Fruit fly (Drosophila melanogaster) whole organism, embryonic: ENCODE measurements around the gene CG42763.

Experiments used
- Bgb ChIP-seq: fragments of 200-800 bp; sonication (Bioruptor generic); IDR thresholded peaks from 2 replicates; pipeline ENCODE4 v1.3.6; 2022; ENCODE audit warnings: missing biosample characterization, missing genetic modification characterization; ENCODE audit not compliant: partially characterized antibody
- BtbVII ChIP-seq: fragments of 200-800 bp; sonication (Bioruptor generic); optimal IDR thresholded peaks from 3 replicates; lab custom pipeline; 2017; ENCODE audit warnings: missing biosample characterization, mild to moderate bottlenecking, missing genetic modification characterization
- CG11093 ChIP-seq: fragments of 200-800 bp; sonication (Bioruptor generic); IDR thresholded peaks from 3 replicates; pipeline ENCODE4 v1.3.6; 2022; ENCODE audit warnings: missing biosample characterization, missing genetic modification characterization
- CG12155 ChIP-seq: fragments of 200-800 bp; sonication (Bioruptor generic); optimal IDR thresholded peaks from 3 replicates; lab custom pipeline; 2016; ENCODE audit warnings: missing biosample characterization, missing genetic modification characterization
- CG12236 ChIP-seq: fragments of 200-800 bp; sonication (Bioruptor generic); optimal IDR thresholded peaks from 2 replicates; lab custom pipeline; 2016; ENCODE audit warnings: missing biosample characterization, missing genetic modification characterization
- CG12659 ChIP-seq: fragments of 200-800 bp; sonication (Bioruptor generic); optimal IDR thresholded peaks from 3 replicates; lab custom pipeline; 2017; ENCODE audit warnings: mild to moderate bottlenecking, missing biosample characterization, missing genetic modification reagents, missing genetic modification characterization
- CG14860 ChIP-seq: fragments of 200-800 bp; sonication (Bioruptor generic); IDR thresholded peaks from 3 replicates; pipeline ENCODE4 v1.3.6; 2022; ENCODE audit warnings: missing biosample characterization, missing genetic modification characterization; ENCODE audit not compliant: partially characterized antibody
- CG1603 ChIP-seq: fragments of 200-800 bp; sonication (Bioruptor generic); optimal IDR thresholded peaks from 2 replicates; lab custom pipeline; 2019; ENCODE audit warnings: missing biosample characterization, mild to moderate bottlenecking, missing genetic modification characterization, moderate library complexity
- CG1647 ChIP-seq: fragments of 200-800 bp; sonication (Bioruptor generic); optimal IDR thresholded peaks from 3 replicates; lab custom pipeline; 2016; ENCODE audit warnings: missing biosample characterization, missing genetic modification characterization
- CG2116 ChIP-seq: fragments of 200-800 bp; sonication (Bioruptor generic); optimal IDR thresholded peaks from 3 replicates; lab custom pipeline; 2018; ENCODE audit warnings: missing biosample characterization, mild to moderate bottlenecking, missing genetic modification characterization
- CG30431 ChIP-seq: fragments of 200-800 bp; sonication (Bioruptor generic); optimal IDR thresholded peaks from 2 replicates; lab custom pipeline; 2017; ENCODE audit warnings: missing biosample characterization, missing genetic modification characterization
- CG31224 ChIP-seq: fragments of 200-800 bp; sonication (Bioruptor generic); IDR thresholded peaks from 2 replicates; pipeline ENCODE4 v1.3.6; 2022; ENCODE audit warnings: missing biosample characterization, missing genetic modification characterization
- CG3281 ChIP-seq: fragments of 200-800 bp; sonication (Bioruptor generic); optimal IDR thresholded peaks from 3 replicates; lab custom pipeline; 2017; ENCODE audit warnings: missing biosample characterization, mild to moderate bottlenecking, missing genetic modification characterization
- CG3407 ChIP-seq: fragments of 200-800 bp; sonication (Bioruptor generic); optimal IDR thresholded peaks from 2 replicates; lab custom pipeline; 2018; ENCODE audit warnings: missing biosample characterization, mild to moderate bottlenecking, missing genetic modification characterization
- CG34376 ChIP-seq: fragments of 200-800 bp; sonication (Bioruptor generic); optimal IDR thresholded peaks from 2 replicates; lab custom pipeline; 2018; ENCODE audit warnings: missing biosample characterization, mild to moderate bottlenecking, missing genetic modification characterization
- CG4820 ChIP-seq: fragments of 200-800 bp; sonication (Bioruptor generic); optimal IDR thresholded peaks from 3 replicates; lab custom pipeline; 2016; ENCODE audit warnings: missing biosample characterization, missing genetic modification characterization
- CG4854 ChIP-seq: fragments of 200-800 bp; sonication (Bioruptor generic); optimal IDR thresholded peaks from 2 replicates; lab custom pipeline; 2016; ENCODE audit warnings: missing biosample characterization, missing genetic modification characterization, inconsistent platforms
- CG6254 ChIP-seq: fragments of 200-800 bp; sonication (Bioruptor generic); optimal IDR thresholded peaks from 3 replicates; lab custom pipeline; 2017; ENCODE audit warnings: mild to moderate bottlenecking, missing biosample characterization, missing genetic modification reagents, missing genetic modification characterization
- CG6689 ChIP-seq: fragments of 200-800 bp; sonication (Bioruptor generic); IDR thresholded peaks from 2 replicates; pipeline ENCODE4 v1.3.6; 2022; ENCODE audit warnings: missing biosample characterization, missing genetic modification characterization
- E2f1 ChIP-seq: fragments of 200-800 bp; sonication (Bioruptor generic); IDR thresholded peaks from 2 replicates; pipeline ENCODE4 v1.3.6; 2022; ENCODE audit warnings: missing biosample characterization, missing genetic modification characterization
- Fer1 ChIP-seq: fragments of 200-800 bp; sonication (Bioruptor generic); optimal IDR thresholded peaks from 2 replicates; lab custom pipeline; 2017; ENCODE audit warnings: missing biosample characterization, mild to moderate bottlenecking, missing genetic modification characterization
- GATAe ChIP-seq: fragments of 200-800 bp; sonication (Bioruptor generic); conservative IDR thresholded peaks from 2 replicates; pipeline ENCODE4 v1.3.6; 2022; ENCODE audit warnings: missing biosample characterization, missing genetic modification characterization
- MESR4 ChIP-seq: fragments of 200-800 bp; sonication (Bioruptor generic); optimal IDR thresholded peaks from 2 replicates; lab custom pipeline; 2018; ENCODE audit warnings: missing biosample characterization, mild to moderate bottlenecking, missing genetic modification characterization, moderate library complexity
- Poxn ChIP-seq: fragments of 200-800 bp; sonication (Bioruptor generic); IDR thresholded peaks from 2 replicates; pipeline ENCODE4 v1.3.6; 2022; ENCODE audit warnings: missing biosample characterization, missing genetic modification characterization
- Sox100B ChIP-seq: fragments of 200-800 bp; sonication (Bioruptor generic); optimal IDR thresholded peaks from 3 replicates; lab custom pipeline; 2018; ENCODE audit warnings: missing biosample characterization, mild to moderate bottlenecking, missing genetic modification characterization
- Vsx1 ChIP-seq: fragments of 200-800 bp; sonication (Bioruptor generic); optimal IDR thresholded peaks from 2 replicates; lab custom pipeline; 2017; ENCODE audit warnings: missing biosample characterization, mild to moderate bottlenecking, missing genetic modification characterization, missing genetic modification reagents
- YL-1 ChIP-seq: fragments of 200-800 bp; sonication (Bioruptor generic); optimal IDR thresholded peaks from 3 replicates; lab custom pipeline; 2017; ENCODE audit warnings: missing biosample characterization, mild to moderate bottlenecking, missing genetic modification characterization
- bbx ChIP-seq: fragments of 200-800 bp; sonication (Bioruptor generic); IDR thresholded peaks from 2 replicates; pipeline ENCODE4 v1.3.6; 2022; ENCODE audit warnings: missing biosample characterization, missing genetic modification characterization; ENCODE audit not compliant: partially characterized antibody
- ci ChIP-seq: fragments of 200-800 bp; sonication (Bioruptor generic); IDR thresholded peaks from 3 replicates; pipeline ENCODE4 v1.3.6; 2022; ENCODE audit warnings: missing biosample characterization, missing genetic modification characterization
- corto ChIP-seq: fragments of 200-800 bp; sonication (Bioruptor generic); optimal IDR thresholded peaks from 2 replicates; lab custom pipeline; 2016; ENCODE audit warnings: missing biosample characterization, mild to moderate bottlenecking, missing genetic modification characterization, moderate library complexity
- disco-r ChIP-seq: fragments of 200-800 bp; sonication (Bioruptor generic); optimal IDR thresholded peaks from 2 replicates; lab custom pipeline; 2016; ENCODE audit warnings: missing biosample characterization, missing genetic modification characterization
- dm ChIP-seq: fragments of 200-800 bp; sonication (Bioruptor generic); optimal IDR thresholded peaks from 3 replicates; lab custom pipeline; 2016; ENCODE audit warnings: missing biosample characterization, missing genetic modification characterization
- dysf ChIP-seq: fragments of 200-800 bp; sonication (Bioruptor generic); IDR thresholded peaks from 3 replicates; pipeline ENCODE4 v1.3.6; 2022; ENCODE audit warnings: missing biosample characterization, missing genetic modification characterization
- eyg ChIP-seq: fragments of 200-800 bp; sonication (Bioruptor generic); optimal IDR thresholded peaks from 3 replicates; lab custom pipeline; 2016; ENCODE audit warnings: missing biosample characterization, missing genetic modification characterization
- fd64A ChIP-seq: fragments of 200-800 bp; sonication (Bioruptor generic); optimal IDR thresholded peaks from 3 replicates; lab custom pipeline; 2018; ENCODE audit warnings: missing biosample characterization, mild to moderate bottlenecking, missing genetic modification characterization
- inv ChIP-seq: fragments of 200-800 bp; sonication (Bioruptor generic); IDR thresholded peaks from 2 replicates; pipeline ENCODE4 v1.3.6; 2022; ENCODE audit warnings: missing biosample characterization, missing genetic modification characterization; ENCODE audit not compliant: partially characterized antibody
- kay ChIP-seq: fragments of 200-800 bp; sonication (Bioruptor generic); optimal IDR thresholded peaks from 2 replicates; lab custom pipeline; 2016; ENCODE audit warnings: missing biosample characterization, missing genetic modification characterization
- lab ChIP-seq: fragments of 200-800 bp; sonication (Bioruptor generic); optimal IDR thresholded peaks from 3 replicates; lab custom pipeline; 2017; ENCODE audit warnings: missing biosample characterization, missing genetic modification characterization, mild to moderate bottlenecking, moderate library complexity, missing genetic modification reagents
- lbe ChIP-seq: fragments of 200-800 bp; sonication (Bioruptor generic); optimal IDR thresholded peaks from 2 replicates; lab custom pipeline; 2016; ENCODE audit warnings: missing biosample characterization, mild to moderate bottlenecking, missing genetic modification characterization
- mld ChIP-seq: fragments of 200-800 bp; sonication (Bioruptor generic); IDR thresholded peaks from 3 replicates; pipeline ENCODE4 v1.3.6; 2022; ENCODE audit warnings: missing biosample characterization, missing genetic modification characterization; ENCODE audit not compliant: partially characterized antibody
- nerfin-1 ChIP-seq: fragments of 200-800 bp; sonication (Bioruptor generic); optimal IDR thresholded peaks from 3 replicates; lab custom pipeline; 2019; ENCODE audit warnings: missing biosample characterization, mild to moderate bottlenecking, missing genetic modification characterization, moderate library complexity
- p53 ChIP-seq: fragments of 200-800 bp; sonication (Bioruptor generic); optimal IDR thresholded peaks from 2 replicates; lab custom pipeline; 2016; ENCODE audit warnings: missing biosample characterization, missing genetic modification characterization
- sima ChIP-seq: fragments of 200-800 bp; sonication (Bioruptor generic); optimal IDR thresholded peaks from 2 replicates; lab custom pipeline; 2016; ENCODE audit warnings: missing biosample characterization, missing genetic modification characterization
- sr ChIP-seq: fragments of 200-800 bp; sonication (Bioruptor generic); IDR thresholded peaks from 3 replicates; pipeline ENCODE4 v1.3.6; 2022; ENCODE audit warnings: missing biosample characterization, missing genetic modification characterization
- ssp ChIP-seq: fragments of 200-800 bp; sonication (Bioruptor generic); IDR thresholded peaks from 2 replicates; pipeline ENCODE4 v1.3.6; 2022; ENCODE audit warnings: missing biosample characterization, missing genetic modification characterization
- tgo ChIP-seq: fragments of 200-800 bp; sonication (Bioruptor generic); IDR thresholded peaks from 3 replicates; pipeline ENCODE4 v1.3.6; 2022; ENCODE audit warnings: missing biosample characterization, missing genetic modification characterization
- tin ChIP-seq: fragments of 200-800 bp; sonication (Bioruptor generic); optimal IDR thresholded peaks from 3 replicates; lab custom pipeline; 2016; ENCODE audit warnings: missing biosample characterization, missing genetic modification characterization
- unc-4 ChIP-seq: fragments of 200-800 bp; sonication (Bioruptor generic); IDR thresholded peaks from 2 replicates; pipeline ENCODE4 v1.3.6; 2022; ENCODE audit warnings: missing biosample characterization, missing genetic modification characterization; ENCODE audit not compliant: partially characterized antibody
- zen2 ChIP-seq: fragments of 200-800 bp; sonication (Bioruptor generic); IDR thresholded peaks from 3 replicates; pipeline ENCODE4 v1.3.6; 2022; ENCODE audit warnings: missing biosample characterization, missing genetic modification characterization; ENCODE audit not compliant: partially characterized antibody

Gene CG42763

DNA sequence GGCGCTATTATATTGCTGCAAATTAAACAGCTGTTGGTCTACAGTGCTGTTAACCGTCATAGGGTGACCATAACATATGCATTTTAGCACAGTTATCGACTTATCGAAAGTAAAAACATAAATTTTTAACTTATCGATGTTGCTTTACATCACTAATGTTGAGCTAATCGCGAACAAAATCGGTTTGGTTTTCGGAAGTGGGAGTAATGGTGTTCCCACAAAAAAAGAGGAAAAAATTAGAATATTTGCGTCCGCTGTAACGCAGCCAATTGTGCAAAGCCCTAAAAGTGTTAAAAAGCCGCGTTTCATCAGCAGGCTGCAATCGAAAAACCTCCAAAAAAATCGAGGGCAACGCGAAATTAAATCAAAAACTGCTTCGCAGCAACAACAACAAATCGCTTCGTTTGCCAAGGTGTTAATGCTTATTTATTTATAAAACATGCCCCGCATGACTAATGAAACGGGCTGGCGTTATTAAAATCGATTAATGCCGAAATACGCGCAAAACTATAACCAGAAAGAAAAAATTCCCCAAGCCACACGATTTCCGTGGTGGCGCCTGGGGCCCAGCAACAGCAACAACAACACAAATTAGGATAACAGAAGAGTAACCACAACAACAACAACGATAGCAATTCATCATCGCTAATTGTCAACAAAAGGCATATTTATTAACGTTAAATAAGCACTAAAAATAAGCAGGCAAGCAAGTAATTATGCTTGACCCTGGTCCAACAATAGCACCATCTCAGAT is 17.9 kb downstream of the CG42763 start, which contains the start of the genes CG12375 and CG8668 (continued):
- peak; percentile 93 for TF ChIP-seq CG2116 (GFP tag; lab: Kevin White, UChicago)
- no peak for TF ChIP-seq CG4820 (GFP tag; lab: Kevin White, UChicago)
- no peak for TF ChIP-seq CG4854 (GFP tag; lab: Kevin White, UChicago)
- TF ChIP-seq GATAe (GFP tag; lab: Robert Waterston, UW): no peak
- no peak for TF ChIP-seq disco-r (GFP tag; lab: Kevin White, UChicago)
- TF ChIP-seq nerfin-1 (tag; lab: Kevin White, UChicago): no peak
- no peak for TF ChIP-seq p53 (GFP tag; lab: Kevin White, UChicago)
- no peak for TF ChIP-seq CG12236 (GFP tag; lab: Kevin White, UChicago)
- TF ChIP-seq Fer1 (GFP tag; lab: Kevin White, UChicago): peak; percentile 5
- no peak for TF ChIP-seq Sox100B (GFP tag; lab: Kevin White, UChicago)
- no peak for TF ChIP-seq sima
- peak; percentile 12 for TF ChIP-seq CG6254
- no peak for TF ChIP-seq CG11093 (GFP tag; lab: Robert Waterston, UW)
- no peak for TF ChIP-seq tin (GFP tag; lab: Kevin White, UChicago)
- peak; percentile 58; the same call in 2 of the 3 replicates for TF ChIP-seq CG14860 (GFP tag; lab: Robert Waterston, UW)
- peak; percentile 13 for TF ChIP-seq CG3281 (GFP tag; lab: Kevin White, UChicago)
- 0 out of 3 replicates have a peak, but pooled peaks have one; percentile 23 for TF ChIP-seq sr (GFP tag; lab: Robert Waterston, UW)
- TF ChIP-seq MESR4 (GFP tag; lab: Kevin White, UChicago): peak; percentile 73
- TF ChIP-seq CG12155 (GFP tag; lab: Kevin White, UChicago): no peak
- peak; percentile 51 for TF ChIP-seq inv (GFP tag; lab: Robert Waterston, UW)
- TF ChIP-seq fd64A (GFP tag; lab: Kevin White, UChicago): no peak
- TF ChIP-seq Vsx1 (GFP tag; lab: Kevin White, UChicago): peak; percentile 91
- no peak for TF ChIP-seq ssp (GFP tag; lab: Robert Waterston, UW)
- no peak for TF ChIP-seq CG3407 (GFP tag; lab: Kevin White, UChicago)
- TF ChIP-seq CG12659 (GFP tag; lab: Kevin White, UChicago): peak; percentile 62
- TF ChIP-seq CG31224: no peak
- TF ChIP-seq dm: no peak
- peak; percentile 46 for TF ChIP-seq CG34376 (GFP tag; lab: Kevin White, UChicago)
- peak; percentile 22 for TF ChIP-seq lab (GFP tag; lab: Kevin White, UChicago)
- no peak for TF ChIP-seq BtbVII (GFP tag; lab: Kevin White, UChicago)
- peak; percentile 87 for TF ChIP-seq Bgb (GFP tag; lab: Robert Waterston, UW)
- TF ChIP-seq YL-1 (GFP tag; lab: Kevin White, UChicago): peak; percentile 46
- peak; percentile 76; the same call in 2 of the 3 replicates for TF ChIP-seq zen2 (GFP tag; lab: Robert Waterston, UW)
- no peak for TF ChIP-seq dysf (GFP tag; lab: Robert Waterston, UW)
- no peak for TF ChIP-seq E2f1
- TF ChIP-seq tgo (GFP tag; lab: Robert Waterston, UW): no peak
- TF ChIP-seq kay: no peak
- peak; percentile 57; the same call in 2 of the 3 replicates for TF ChIP-seq mld (GFP tag; lab: Robert Waterston, UW)
- peak; percentile 58; the same call in 2 of the 3 replicates for TF ChIP-seq ci (GFP tag; lab: Robert Waterston, UW)
- TF ChIP-seq corto (GFP tag; lab: Kevin White, UChicago): peak; percentile 48
- TF ChIP-seq CG1603 (tag; lab: Kevin White, UChicago): no peak
- TF ChIP-seq eyg (GFP tag; lab: Kevin White, UChicago): no peak
- no peak for TF ChIP-seq Poxn (GFP tag; lab: Robert Waterston, UW)
- TF ChIP-seq lbe (GFP tag; lab: Kevin White, UChicago): peak; percentile 22
- TF ChIP-seq CG1647 (GFP tag; lab: Kevin White, UChicago): no peak
- no peak for TF ChIP-seq CG30431
- TF ChIP-seq bbx: peak; percentile 88
- TF ChIP-seq CG6689 (GFP tag; lab: Robert Waterston, UW): no peak
- peak; percentile 84 for TF ChIP-seq unc-4 (GFP tag; lab: Robert Waterston, UW)
